Fruit fly (Drosophila melanogaster): ENCODE measurements around the gene f.

dm6 chrX:17322852-17323251, 90.1 kb downstream of the f start:
- TF ChIP-seq fd96Cb (tag; optimal IDR thresholded peaks at IDR 0.05): no peak
- no peak for TF ChIP-seq lola (GFP tag; optimal IDR thresholded peaks at IDR 0.05)
- TF ChIP-seq ems (GFP tag; optimal IDR thresholded peaks at IDR 0.05): no peak
- TF ChIP-seq Gsc (GFP tag; IDR thresholded peaks at IDR 0.05): no peak
- no peak for TF ChIP-seq YL-1 (GFP tag; optimal IDR thresholded peaks at IDR 0.05)
- TF ChIP-seq wdn (GFP tag; IDR thresholded peaks at IDR 0.05): no peak

Data from whole organism, embryonic.